Worm (Caenorhabditis elegans) whole organism, L4 larva: ENCODE results near the gene mrpl-1.

ENCODE experiments used
- F26F4.8 ChIP-seq: fragments of 200-800 bp; sonication (Bioruptor generic); conservative IDR thresholded peaks from 2 replicates; pipeline ENCODE4 v1.3.6; 2022; ENCODE audit warnings: missing genetic modification characterization, missing compliant biosample characterization
- F44E2.7 ChIP-seq: fragments of 200-800 bp; sonication (Bioruptor generic); IDR thresholded peaks from 2 replicates; pipeline ENCODE4 v2.1.2; 2022; ENCODE audit warnings: missing genetic modification characterization, missing compliant biosample characterization
- F49E8.2 ChIP-seq: sonication (generic microtip); optimal IDR thresholded peaks from 2 replicates; lab custom pipeline; 2016; ENCODE audit warnings: missing compliant biosample characterization, mild to moderate bottlenecking, missing genetic modification characterization, borderline replicate concordance
- T20F7.1 ChIP-seq: fragments of 200-800 bp; sonication (Bioruptor generic); optimal IDR thresholded peaks from 2 replicates; lab custom pipeline; 2018; ENCODE audit warnings: mild to moderate bottlenecking, missing genetic modification characterization, missing compliant biosample characterization
- T26A8.4 ChIP-seq: fragments of 200-800 bp; sonication (Bioruptor generic); IDR thresholded peaks from 2 replicates; pipeline ENCODE4 v1.3.6; 2022; ENCODE audit warnings: missing genetic modification characterization, missing compliant biosample characterization
- ZK337.2 ChIP-seq: fragments of 200-800 bp; sonication (Bioruptor generic); IDR thresholded peaks from 2 replicates; pipeline ENCODE4 v1.3.6; 2022; ENCODE audit warnings: missing genetic modification reagents, missing genetic modification characterization, missing compliant biosample characterization
- ZK546.5 ChIP-seq, 2 experiments: sonication (generic microtip); optimal IDR thresholded peaks; 2 replicates each; lab custom pipeline; 2017; ENCODE audit warnings: missing biosample characterization in 2 of 2, missing genetic modification characterization in 2 of 2
- ama-1 ChIP-seq: fragments of 150-350 bp; optimal IDR thresholded peaks from 2 replicates; lab custom pipeline; 2014; ENCODE audit warnings: inconsistent platforms, mixed read lengths
- ceh-28 ChIP-seq: fragments of 150-350 bp; optimal IDR thresholded peaks from 2 replicates; lab custom pipeline; 2014; ENCODE audit warnings: missing biosample characterization, missing genetic modification reagents, missing genetic modification characterization
- ceh-44 ChIP-seq: fragments of 200-800 bp; sonication (Bioruptor generic); IDR thresholded peaks from 2 replicates; pipeline ENCODE4 v1.3.6; 2022; ENCODE audit warnings: missing genetic modification reagents, missing genetic modification characterization, missing compliant biosample characterization
- ceh-82 ChIP-seq: sonication (generic microtip); optimal IDR thresholded peaks from 2 replicates; lab custom pipeline; 2017; ENCODE audit warnings: missing biosample characterization, missing genetic modification characterization
- ces-1 ChIP-seq: fragments of 150-350 bp; sonication (generic microtip); optimal IDR thresholded peaks from 4 replicates; lab custom pipeline; 2014; ENCODE audit warnings: missing biosample characterization, missing genetic modification reagents, missing genetic modification characterization
- daf-16 ChIP-seq, 3 experiments: sonication (generic microtip); optimal IDR thresholded peaks; 2 replicates each; lab custom pipeline; 2016 to 2017; ENCODE audit warnings: missing genetic modification characterization in 3 of 3, missing genetic modification reagents in 3 of 3, mild to moderate bottlenecking in 2 of 3, missing compliant biosample characterization in 2 of 3, missing biosample characterization in 1 of 3, moderate library complexity in 1 of 3
- dmd-9 ChIP-seq: fragments of 200-800 bp; sonication (Bioruptor generic); IDR thresholded peaks from 2 replicates; pipeline ENCODE4 v1.3.6; 2022; ENCODE audit warnings: missing genetic modification reagents, missing genetic modification characterization, missing compliant biosample characterization
- lin-15B ChIP-seq: fragments of 150-350 bp; sonication (generic microtip); optimal IDR thresholded peaks from 3 replicates; lab custom pipeline; 2014; ENCODE audit warnings: missing biosample characterization, missing genetic modification characterization
- lin-29 ChIP-seq: fragments of 200-800 bp; sonication (Bioruptor generic); IDR thresholded peaks from 2 replicates; pipeline ENCODE4 v1.3.6; 2022; ENCODE audit warnings: missing genetic modification reagents, missing genetic modification characterization, missing compliant biosample characterization
- lin-38 ChIP-seq: fragments of 200-800 bp; sonication (Bioruptor generic); IDR thresholded peaks from 2 replicates; pipeline ENCODE4 v1.3.6; 2022; ENCODE audit warnings: missing genetic modification reagents, missing genetic modification characterization, missing compliant biosample characterization
- nhr-10 ChIP-seq: fragments of 150-350 bp; optimal IDR thresholded peaks from 2 replicates; lab custom pipeline; 2014; ENCODE audit warnings: missing biosample characterization, missing genetic modification characterization
- nhr-11 ChIP-seq: fragments of 150-350 bp; optimal IDR thresholded peaks from 2 replicates; lab custom pipeline; 2014; ENCODE audit warnings: missing biosample characterization, missing genetic modification characterization
- nhr-25 ChIP-seq: sonication (generic microtip); optimal IDR thresholded peaks from 2 replicates; lab custom pipeline; 2017; ENCODE audit warnings: missing genetic modification characterization, mild to moderate bottlenecking, missing compliant biosample characterization, antibody characterized with exemption, moderate library complexity, borderline replicate concordance; ENCODE audit not compliant: insufficient read depth
- nhr-28 ChIP-seq: fragments of 150-350 bp; optimal IDR thresholded peaks from 2 replicates; lab custom pipeline; 2014; ENCODE audit warnings: missing biosample characterization, missing genetic modification characterization
- nhr-42 ChIP-seq: fragments of 200-800 bp; sonication (Bioruptor generic); IDR thresholded peaks from 2 replicates; pipeline ENCODE4 v1.3.6; 2022; ENCODE audit warnings: missing genetic modification characterization, missing compliant biosample characterization
- nhr-48 ChIP-seq: sonication (generic microtip); optimal IDR thresholded peaks from 2 replicates; lab custom pipeline; 2016; ENCODE audit warnings: mild to moderate bottlenecking, missing genetic modification characterization, missing compliant biosample characterization
- pha-4 ChIP-seq, 2 experiments: fragments of 150-350 bp in 1 of 2; fragments of 200-800 bp in 1 of 2; sonication (Bioruptor generic) in 1 of 2; IDR thresholded peaks in 1 of 2; optimal IDR thresholded peaks in 1 of 2; 2 replicates each; pipeline versions ENCODE4 v1.3.6 to Lab custom; 2014 to 2022; ENCODE audit warnings: missing genetic modification characterization in 2 of 2, missing genetic modification reagents in 2 of 2, missing biosample characterization in 1 of 2, missing compliant biosample characterization in 1 of 2
- saeg-2 ChIP-seq: fragments of 200-800 bp; sonication (Bioruptor generic); IDR thresholded peaks from 2 replicates; pipeline ENCODE4 v1.3.6; 2022; ENCODE audit warnings: missing genetic modification reagents, missing genetic modification characterization, missing compliant biosample characterization
- set-16 ChIP-seq: fragments of 200-800 bp; sonication (Bioruptor generic); IDR thresholded peaks from 2 replicates; pipeline ENCODE4 v1.3.6; 2022; ENCODE audit warnings: missing genetic modification reagents, missing genetic modification characterization, missing compliant biosample characterization
- skn-1 ChIP-seq: fragments of 150-350 bp; optimal IDR thresholded peaks from 2 replicates; lab custom pipeline; 2014; ENCODE audit warnings: missing biosample characterization, missing genetic modification characterization
- snpc-4 ChIP-seq: fragments of 150-350 bp; optimal IDR thresholded peaks from 2 replicates; lab custom pipeline; 2014; ENCODE audit warnings: missing biosample characterization, missing genetic modification characterization
- vab-7 ChIP-seq: fragments of 200-800 bp; sonication (Bioruptor generic); IDR thresholded peaks from 2 replicates; pipeline ENCODE4 v1.3.6; 2022; ENCODE audit warnings: missing genetic modification reagents, missing genetic modification characterization, missing compliant biosample characterization
- zag-1 ChIP-seq: fragments of 150-350 bp; optimal IDR thresholded peaks from 2 replicates; lab custom pipeline; 2014; ENCODE audit warnings: missing biosample characterization, missing genetic modification characterization
- ztf-7 ChIP-seq: fragments of 150-350 bp; optimal IDR thresholded peaks from 2 replicates; lab custom pipeline; 2014; ENCODE audit warnings: missing biosample characterization, missing genetic modification characterization

Gene mrpl-1

DNA sequence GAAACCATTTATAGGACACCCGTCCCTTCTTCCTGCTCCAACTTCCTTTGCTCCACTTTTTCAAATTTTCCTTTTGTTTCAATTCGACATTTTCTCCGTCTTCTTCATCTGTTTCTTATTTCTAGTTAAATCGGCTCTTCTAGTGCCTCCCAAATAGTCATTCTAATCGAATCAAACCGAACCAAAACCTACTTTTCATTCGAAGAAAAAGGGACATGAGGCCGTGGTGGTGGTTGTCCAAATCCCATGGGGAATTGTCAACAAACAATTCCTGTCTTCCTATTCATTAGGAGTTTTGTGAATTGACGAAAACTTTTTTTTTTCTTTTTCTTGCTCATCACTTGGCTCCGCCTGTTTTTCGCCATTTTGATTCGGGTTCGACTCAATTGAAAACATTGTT is 27.1 kb upstream of the mrpl-1 start:
- TF ChIP-seq daf-16 (GFP tag; optimal IDR thresholded peaks at IDR 0.05; lab: Kevin White, UChicago) (no peak), daf-16 (tag; optimal IDR thresholded peaks at IDR 0.05; lab: Kevin White, UChicago) (no peak), skn-1 (tag; lab: Kevin White, UChicago) (no peak), lin-15B (tag; lab: Kevin White, UChicago) (no peak), ceh-28 (tag; lab: Kevin White, UChicago) (no peak), T26A8.4 (GFP tag; lab: Robert Waterston, UW) (no peak), vab-7 (GFP tag; lab: Robert Waterston, UW) (no peak), snpc-4 (tag; lab: Kevin White, UChicago) (no peak), ZK337.2 (GFP tag; lab: Robert Waterston, UW) (no peak), F26F4.8 (GFP tag; lab: Robert Waterston, UW) (no peak), lin-29 (no peak), F44E2.7 (GFP tag; lab: Robert Waterston, UW) (no peak), nhr-28 (tag; lab: Kevin White, UChicago) (no peak), ZK546.5 (tag; optimal IDR thresholded peaks at IDR 0.05; lab: Kevin White, UChicago) (no peak), zag-1 (tag; lab: Kevin White, UChicago) (no peak)
- TF ChIP-seq, all 104 proteins: peak for 0

DNA sequence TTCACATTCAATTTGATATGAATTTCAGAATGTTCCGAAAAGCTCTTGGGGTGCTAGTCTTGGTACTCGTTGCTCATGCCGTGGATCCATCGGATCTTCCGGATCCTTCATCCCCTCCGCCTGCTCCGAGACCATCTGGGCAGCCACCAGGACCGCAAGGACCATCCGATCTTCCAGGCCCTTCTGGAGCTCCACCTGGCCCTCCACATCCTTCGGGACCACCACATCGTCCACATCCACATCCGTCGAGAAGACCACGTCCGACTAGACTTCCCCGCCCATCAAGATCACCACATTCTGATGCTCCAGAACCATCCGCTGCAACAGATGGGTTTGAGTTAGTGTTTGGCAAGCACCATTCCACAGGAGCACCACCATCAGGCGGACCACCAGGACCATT is 25.1 kb upstream of the mrpl-1 start, which contains the start of gene clx-1:
clx-1 (plus strand) TSS at position 30 of the 400 bp plus-strand sequence.
- TF ChIP-seq set-16 (GFP tag; lab: Robert Waterston, UW) (peak; percentile 91), skn-1 (tag; lab: Kevin White, UChicago) (no peak), ama-1 (no peak)

DNA sequence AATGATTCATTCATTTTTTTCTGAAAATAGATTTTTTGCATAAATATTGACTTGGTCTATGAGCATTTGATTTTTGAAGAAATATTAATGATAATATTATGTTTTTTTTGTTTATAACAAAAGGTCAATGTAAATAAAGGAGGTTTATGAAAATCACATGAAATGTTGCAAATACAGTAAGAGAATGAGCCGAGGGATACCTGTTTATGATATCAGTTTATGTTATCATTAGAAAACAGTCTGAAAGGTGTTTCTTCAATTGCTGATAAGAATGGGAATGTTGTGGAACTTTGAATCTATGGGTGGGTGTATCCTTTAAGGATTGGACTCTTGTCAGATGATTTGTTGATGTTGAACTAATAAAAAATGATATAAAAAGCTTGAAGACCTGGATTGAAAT is 24.7 kb upstream of the mrpl-1 start:
- TF ChIP-seq daf-16 (GFP tag; optimal IDR thresholded peaks at IDR 0.05; lab: Kevin White, UChicago), result no peak
- peak; percentile 93 for TF ChIP-seq daf-16 (tag; optimal IDR thresholded peaks at IDR 0.05; lab: Kevin White, UChicago)
- no peak for TF ChIP-seq dmd-9 (GFP tag; lab: Robert Waterston, UW)

DNA sequence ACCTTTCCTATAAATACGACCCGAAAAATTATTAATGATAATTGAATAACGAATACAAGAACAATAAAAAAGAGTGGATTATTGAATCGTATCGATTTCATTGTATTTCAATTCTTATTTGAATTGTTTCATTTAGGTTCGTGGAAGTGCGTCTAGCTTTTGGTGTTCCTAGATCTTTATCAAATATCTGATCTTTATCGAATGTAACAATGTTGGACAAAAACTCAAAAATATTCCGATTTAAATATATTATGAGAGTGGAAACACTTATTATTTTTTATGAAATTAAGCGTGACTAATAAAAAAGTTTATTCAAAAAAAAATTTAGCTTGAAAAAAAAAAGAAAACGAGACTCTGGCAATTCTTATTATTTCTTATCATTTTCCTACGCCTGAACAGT is 22.5 kb upstream of the mrpl-1 start, which contains the start of the genes C50F7.9 and C50F7.3:
C50F7.9 (minus strand) TSS at position 101 of the 400 bp plus-strand sequence.
C50F7.3 (plus strand) TSS at position 370 of the 400 bp plus-strand sequence.
- TF ChIP-seq nhr-11 (tag; lab: Kevin White, UChicago) (no peak), lin-38 (GFP tag; lab: Robert Waterston, UW) (no peak), nhr-10 (no peak), ces-1 (GFP tag; lab: Kevin White, UChicago) (no peak), nhr-48 (tag; lab: Kevin White, UChicago) (no peak), ceh-82 (no peak), pha-4 (GFP tag; IDR thresholded peaks at IDR 0.05; lab: Robert Waterston, UW) (no peak), pha-4 (tag; optimal IDR thresholded peaks at IDR 0.05; lab: Kevin White, UChicago) (no peak), F49E8.2 (tag; lab: Kevin White, UChicago) (no peak), nhr-25 (tag; lab: Kevin White, UChicago) (no peak), saeg-2 (GFP tag; lab: Robert Waterston, UW) (no peak), nhr-42 (GFP tag; lab: Robert Waterston, UW) (no peak), ceh-44 (GFP tag; lab: Robert Waterston, UW) (no peak), dmd-9 (GFP tag; lab: Robert Waterston, UW) (no peak), ztf-7 (tag; lab: Kevin White, UChicago) (no peak)

DNA sequence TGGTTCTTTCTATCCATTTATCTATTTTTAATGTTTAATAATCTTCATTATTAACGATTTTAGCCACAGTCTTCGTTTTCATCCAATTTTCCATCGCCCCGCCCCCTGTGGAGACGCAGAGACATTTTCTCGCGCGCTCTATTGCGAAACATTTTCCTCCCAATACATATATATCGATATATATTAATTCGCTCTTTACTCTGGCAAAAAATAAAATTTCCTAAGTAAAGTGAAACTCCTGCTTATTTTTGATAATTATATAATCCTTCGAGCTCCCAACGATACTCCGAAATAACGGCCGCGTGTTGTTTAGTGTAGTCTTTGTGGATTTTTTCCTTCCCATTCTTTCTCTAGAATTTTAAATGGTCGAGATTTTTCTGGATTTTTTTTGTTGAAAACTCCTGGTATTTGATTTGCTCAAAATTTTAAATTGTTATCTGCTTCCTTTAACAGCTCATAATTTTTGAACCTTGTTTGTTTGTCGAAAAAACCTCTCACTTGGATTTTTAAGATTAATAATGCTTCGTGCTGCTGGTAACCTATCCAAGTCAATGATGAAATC is 19.0 kb upstream of the mrpl-1 start, which contains the start of gene sucg-1:
sucg-1 (plus strand) TSS at position 512 of the 562 bp plus-strand sequence.
- no peak for TF ChIP-seq ZK546.5 (tag; optimal IDR thresholded peaks at IDR 0.05; lab: Kevin White, UChicago)
- peak; percentile 82 for TF ChIP-seq T20F7.1 (GFP tag; lab: Kevin White, UChicago)
- TF ChIP-seq, all 104 proteins: peak for 1
